Worm (Caenorhabditis elegans) whole organism, L2 larva: ENCODE measurements around the gene F10G2.4.
A peak's percentile ranks its signal among the peaks of the same experiment; 100 is the strongest.

Source experiments
- C34F6.9 ChIP-seq: fragments of 150-350 bp; optimal IDR thresholded peaks from 2 replicates; lab custom pipeline; 2014; ENCODE audit warnings: missing biosample characterization, missing genetic modification characterization
- F13H6.1 ChIP-seq: sonication (generic microtip); optimal IDR thresholded peaks from 2 replicates; lab custom pipeline; 2016; ENCODE audit warnings: missing genetic modification characterization, missing compliant biosample characterization
- R02D3.7 ChIP-seq: fragments of 150-350 bp; optimal IDR thresholded peaks from 2 replicates; lab custom pipeline; 2014; ENCODE audit warnings: missing biosample characterization, missing genetic modification characterization
- Y55F3AM.14 ChIP-seq: fragments of 200-800 bp; sonication (Bioruptor generic); optimal IDR thresholded peaks from 2 replicates; lab custom pipeline; 2018; ENCODE audit warnings: mild to moderate bottlenecking, missing genetic modification characterization, missing compliant biosample characterization
- alr-1 ChIP-seq: fragments of 150-350 bp; optimal IDR thresholded peaks from 2 replicates; lab custom pipeline; 2014; ENCODE audit warnings: missing biosample characterization, missing genetic modification characterization
- aly-2 ChIP-seq: fragments of 150-350 bp; optimal IDR thresholded peaks from 2 replicates; lab custom pipeline; 2014; ENCODE audit warnings: missing biosample characterization, missing genetic modification characterization
- ama-1 ChIP-seq: fragments of 150-350 bp; optimal IDR thresholded peaks from 2 replicates; lab custom pipeline; 2018; ENCODE audit warnings: inconsistent platforms
- ceh-16 ChIP-seq: fragments of 150-350 bp; optimal IDR thresholded peaks from 2 replicates; lab custom pipeline; 2014; ENCODE audit warnings: missing biosample characterization, missing genetic modification characterization
- ceh-82 ChIP-seq: fragments of 150-350 bp; optimal IDR thresholded peaks from 2 replicates; lab custom pipeline; 2014; ENCODE audit warnings: missing biosample characterization, missing genetic modification characterization
- crh-2 ChIP-seq: sonication (generic microtip); optimal IDR thresholded peaks from 2 replicates; lab custom pipeline; 2017; ENCODE audit warnings: missing biosample characterization, missing genetic modification characterization
- dmd-4 ChIP-seq: sonication (generic microtip); optimal IDR thresholded peaks from 2 replicates; lab custom pipeline; 2017; ENCODE audit warnings: missing biosample characterization, missing genetic modification characterization
- elt-1 ChIP-seq: fragments of 150-350 bp; optimal IDR thresholded peaks from 2 replicates; lab custom pipeline; 2014; ENCODE audit warnings: missing biosample characterization, missing genetic modification characterization
- elt-3 ChIP-seq: sonication (generic microtip); optimal IDR thresholded peaks from 2 replicates; lab custom pipeline; 2017; ENCODE audit warnings: missing biosample characterization, missing genetic modification characterization
- fos-1 ChIP-seq: fragments of 150-350 bp; optimal IDR thresholded peaks from 2 replicates; lab custom pipeline; 2014; ENCODE audit warnings: missing biosample characterization, missing genetic modification characterization
- gmeb-1 ChIP-seq: fragments of 150-350 bp; optimal IDR thresholded peaks from 2 replicates; lab custom pipeline; 2014; ENCODE audit warnings: missing biosample characterization, missing genetic modification characterization
- lin-11 ChIP-seq: fragments of 150-350 bp; sonication (generic microtip); optimal IDR thresholded peaks from 2 replicates; lab custom pipeline; 2014; ENCODE audit warnings: missing biosample characterization, missing genetic modification characterization, inconsistent platforms, mixed read lengths
- lin-13 ChIP-seq: fragments of 150-350 bp; optimal IDR thresholded peaks from 2 replicates; lab custom pipeline; 2014; ENCODE audit warnings: missing biosample characterization, missing genetic modification reagents, missing genetic modification characterization
- lin-39 ChIP-seq: fragments of 150-350 bp; optimal IDR thresholded peaks from 2 replicates; lab custom pipeline; 2014; ENCODE audit warnings: missing biosample characterization, missing genetic modification reagents, missing genetic modification characterization
- lsy-2 ChIP-seq, 2 experiments: fragments of 150-350 bp in 1 of 2; sonication (generic microtip) in 1 of 2; optimal IDR thresholded peaks; 2 replicates each; lab custom pipeline; 2014 to 2017; ENCODE audit warnings: missing biosample characterization in 2 of 2, missing genetic modification characterization in 2 of 2
- mab-5 ChIP-seq: fragments of 150-350 bp; optimal IDR thresholded peaks from 2 replicates; lab custom pipeline; 2014; ENCODE audit warnings: missing biosample characterization, missing genetic modification characterization
- mbf-1 ChIP-seq: sonication (generic microtip); optimal IDR thresholded peaks from 2 replicates; lab custom pipeline; 2017; ENCODE audit warnings: missing biosample characterization, missing genetic modification characterization
- mdl-1 ChIP-seq, 2 experiments: fragments of 150-350 bp in 1 of 2; sonication (generic microtip) in 1 of 2; optimal IDR thresholded peaks; 2 replicates each; lab custom pipeline; 2017; ENCODE audit warnings: missing biosample characterization in 2 of 2, missing genetic modification characterization in 2 of 2
- nhr-10 ChIP-seq: sonication (generic microtip); optimal IDR thresholded peaks from 2 replicates; lab custom pipeline; 2017; ENCODE audit warnings: missing biosample characterization, missing genetic modification characterization
- nhr-11 ChIP-seq: fragments of 150-350 bp; optimal IDR thresholded peaks from 2 replicates; lab custom pipeline; 2014; ENCODE audit warnings: missing biosample characterization, missing genetic modification characterization
- nhr-12 ChIP-seq: fragments of 150-350 bp; optimal IDR thresholded peaks from 2 replicates; lab custom pipeline; 2014; ENCODE audit warnings: missing biosample characterization, missing genetic modification characterization
- nhr-129 ChIP-seq: fragments of 150-350 bp; optimal IDR thresholded peaks from 2 replicates; lab custom pipeline; 2014; ENCODE audit warnings: missing biosample characterization, missing genetic modification characterization
- nhr-21 ChIP-seq: fragments of 150-350 bp; optimal IDR thresholded peaks from 2 replicates; lab custom pipeline; 2014; ENCODE audit warnings: missing biosample characterization, missing genetic modification characterization
- nhr-237 ChIP-seq: fragments of 150-350 bp; optimal IDR thresholded peaks from 2 replicates; lab custom pipeline; 2014; ENCODE audit warnings: missing biosample characterization, missing genetic modification characterization
- nhr-25 ChIP-seq: fragments of 150-350 bp; sonication (generic microtip); optimal IDR thresholded peaks from 3 replicates; lab custom pipeline; 2014; ENCODE audit warnings: missing biosample characterization, missing genetic modification characterization
- nhr-6 ChIP-seq: fragments of 150-350 bp; optimal IDR thresholded peaks from 2 replicates; lab custom pipeline; 2014; ENCODE audit warnings: missing biosample characterization, missing genetic modification characterization
- nhr-77 ChIP-seq: fragments of 150-350 bp; optimal IDR thresholded peaks from 2 replicates; lab custom pipeline; 2014; ENCODE audit warnings: missing biosample characterization, missing genetic modification characterization
- sem-4 ChIP-seq: fragments of 150-350 bp; optimal IDR thresholded peaks from 2 replicates; lab custom pipeline; 2014; ENCODE audit warnings: missing biosample characterization, missing genetic modification reagents, missing genetic modification characterization
- skn-1 ChIP-seq: sonication (generic microtip); optimal IDR thresholded peaks from 2 replicates; lab custom pipeline; 2017; ENCODE audit warnings: missing biosample characterization, missing genetic modification characterization
- sma-3 ChIP-seq: sonication (generic microtip); optimal IDR thresholded peaks from 2 replicates; lab custom pipeline; 2016; ENCODE audit warnings: missing genetic modification reagents, missing genetic modification characterization, missing compliant biosample characterization
- sma-9 ChIP-seq, 2 experiments: fragments of 150-350 bp in 1 of 2; sonication (generic microtip) in 1 of 2; optimal IDR thresholded peaks; 2 replicates each; lab custom pipeline; 2014 to 2016; ENCODE audit warnings: missing genetic modification characterization in 2 of 2, mild to moderate bottlenecking in 1 of 2, missing biosample characterization in 1 of 2, missing compliant biosample characterization in 1 of 2, missing genetic modification reagents in 1 of 2, moderate library complexity in 1 of 2
- unc-39 ChIP-seq: fragments of 150-350 bp; optimal IDR thresholded peaks from 2 replicates; lab custom pipeline; 2014; ENCODE audit warnings: missing biosample characterization, missing genetic modification characterization
- unc-62 ChIP-seq: fragments of 150-350 bp; optimal IDR thresholded peaks from 2 replicates; lab custom pipeline; 2014; ENCODE audit warnings: missing biosample characterization, missing genetic modification reagents, missing genetic modification characterization
- zag-1 ChIP-seq: fragments of 150-350 bp; optimal IDR thresholded peaks from 2 replicates; lab custom pipeline; 2014; ENCODE audit warnings: missing biosample characterization, missing genetic modification characterization
- ztf-1 ChIP-seq: fragments of 200-800 bp; sonication (Bioruptor generic); conservative IDR thresholded peaks from 2 replicates; pipeline ENCODE4 v1.3.6; 2022; ENCODE audit warnings: missing genetic modification characterization, missing compliant biosample characterization
- ztf-11 ChIP-seq: sonication (generic microtip); optimal IDR thresholded peaks from 2 replicates; lab custom pipeline; 2017; ENCODE audit warnings: missing biosample characterization, missing genetic modification characterization
- ztf-4 ChIP-seq: fragments of 150-350 bp; optimal IDR thresholded peaks from 2 replicates; lab custom pipeline; 2014; ENCODE audit warnings: missing biosample characterization, missing genetic modification characterization

Gene F10G2.4

ce11 chrV:7326928-7327327 lies at the start of gene F10G2.4:
F10G2.4 (plus strand) TSS chrV:7327228.
- TF ChIP-seq nhr-12 (tag; lab: Kevin White, UChicago) (no peak), C34F6.9 (no peak), zag-1 (tag; lab: Kevin White, UChicago) (no peak), gmeb-1 (tag; lab: Kevin White, UChicago) (no peak), nhr-21 (tag; lab: Kevin White, UChicago) (no peak), nhr-6 (no peak), nhr-77 (tag; lab: Kevin White, UChicago) (no peak), ztf-1 (no peak), nhr-237 (tag; lab: Kevin White, UChicago) (no peak), ama-1 (lab: Kevin White, UChicago) (no peak), sem-4 (no peak)

ce11 chrV:7279090-7279489 lies 47.9 kb upstream of the F10G2.4 start, which contains the start of gene C13A2.4:
C13A2.4 (plus strand) TSS chrV:7279390.
- TF ChIP-seq sma-9 (GFP tag; optimal IDR thresholded peaks at IDR 0.05; lab: Kevin White, UChicago) (no peak), sma-9 (tag; optimal IDR thresholded peaks at IDR 0.05; lab: Kevin White, UChicago) (no peak), fos-1 (no peak), Y55F3AM.14 (GFP tag; lab: Kevin White, UChicago) (no peak), F13H6.1 (tag; lab: Kevin White, UChicago) (no peak), nhr-25 (tag; lab: Kevin White, UChicago) (no peak), skn-1 (tag; lab: Kevin White, UChicago) (no peak), mab-5 (tag; lab: Kevin White, UChicago) (no peak), crh-2 (tag; lab: Kevin White, UChicago) (no peak), sma-3 (no peak), ztf-4 (no peak), C34F6.9 (no peak), ztf-1 (no peak), unc-62 (GFP tag; lab: Kevin White, UChicago) (no peak), nhr-77 (tag; lab: Kevin White, UChicago) (no peak), lin-11 (tag; lab: Kevin White, UChicago) (no peak), mbf-1 (tag; lab: Kevin White, UChicago) (no peak), R02D3.7 (tag; lab: Kevin White, UChicago) (no peak), elt-3 (no peak)

- TF ChIP-seq dmd-4 (tag; lab: Kevin White, UChicago) (no peak), mab-5 (tag; lab: Kevin White, UChicago) (no peak), F13H6.1 (tag; lab: Kevin White, UChicago) (no peak), elt-1 (tag; lab: Kevin White, UChicago) (no peak), lsy-2 (tag; optimal IDR thresholded peaks at IDR 0.05; lab: Kevin White, UChicago) (no peak), elt-3 (no peak), unc-39 (tag; lab: Kevin White, UChicago) (no peak), nhr-129 (tag; lab: Kevin White, UChicago) (no peak), nhr-10 (no peak), ama-1 (lab: Kevin White, UChicago) (no peak), nhr-237 (tag; lab: Kevin White, UChicago) (no peak), ztf-11 (no peak), nhr-77 (tag; lab: Kevin White, UChicago) (no peak)
These were observed 45.0 kb upstream of the F10G2.4 start, which contains the start of gene C13A2.3 for ce11 chrV:7282037-7282436. C13A2.3 (plus strand) TSS chrV:7282337.

- TF ChIP-seq fos-1 = no peak
- TF ChIP-seq lin-13 (GFP tag; lab: Kevin White, UChicago) = no peak
- no peak for TF ChIP-seq ztf-1
- TF ChIP-seq elt-1 (tag; lab: Kevin White, UChicago) = peak; percentile 6
- TF ChIP-seq lin-39 (tag; lab: Kevin White, UChicago) = no peak
These were observed 38.3 kb upstream of the F10G2.4 start, which contains the start of gene C13A2.1 for ce11 chrV:7288699-7289098. C13A2.1 (plus strand) TSS chrV:7288999.

- TF ChIP-seq nhr-11 (tag; lab: Kevin White, UChicago) (no peak), aly-2 (tag; lab: Kevin White, UChicago) (no peak), sma-9 (GFP tag; optimal IDR thresholded peaks at IDR 0.05; lab: Kevin White, UChicago) (no peak), sma-9 (tag; optimal IDR thresholded peaks at IDR 0.05; lab: Kevin White, UChicago) (no peak), nhr-21 (tag; lab: Kevin White, UChicago) (no peak), ceh-82 (tag; lab: Kevin White, UChicago) (no peak), ceh-16 (no peak), mdl-1 (tag; optimal IDR thresholded peaks at IDR 0.05; lab: Kevin White, UChicago) (no peak), fos-1 (no peak), nhr-10 (no peak), alr-1 (tag; lab: Kevin White, UChicago) (no peak), R02D3.7 (tag; lab: Kevin White, UChicago) (no peak), nhr-25 (tag; lab: Kevin White, UChicago) (no peak)
These were observed 31.8 kb upstream of the F10G2.4 start, which contains the start of gene F07G11.4 for ce11 chrV:7295270-7295669. F07G11.4 (minus strand) TSS chrV:7295370.
